Worm (Caenorhabditis elegans): Measurements from ENCODE around the gene trcs-2.

DNA sequence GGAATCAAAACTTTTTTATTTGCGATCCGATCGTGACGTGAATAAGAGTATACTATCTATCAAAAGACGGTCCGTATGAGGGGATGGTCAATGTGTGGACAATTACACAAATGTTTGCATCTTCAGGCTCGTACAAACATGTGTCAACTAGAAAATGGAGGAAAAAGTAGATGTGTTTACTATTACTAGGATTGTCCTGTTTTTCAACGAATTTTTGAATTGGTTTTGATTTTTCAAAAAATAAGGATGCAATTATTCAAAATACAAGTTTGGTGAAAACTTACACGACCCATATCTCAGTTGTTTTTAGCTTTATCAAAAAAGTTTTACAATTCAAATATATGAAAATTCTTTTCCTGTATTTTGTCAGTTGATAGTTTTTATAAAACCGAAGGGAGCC, 33.0 kb downstream of the trcs-2 start, which contains the start of gene K08F8.7:
- TF ChIP-seq nfya-1 (tag; optimal IDR thresholded peaks at IDR 0.05) (no peak), sox-2 (GFP tag; IDR thresholded peaks at IDR 0.05) (no peak), K02D7.2 (tag; optimal IDR thresholded peaks at IDR 0.05) (no peak), ama-1 (optimal IDR thresholded peaks at IDR 0.05) (no peak), fkh-10 (GFP tag; optimal IDR thresholded peaks at IDR 0.05) (no peak), elt-2 (tag; optimal IDR thresholded peaks at IDR 0.05) (no peak)

All from whole organism, late embryonic.